Fruit fly (Drosophila melanogaster) whole organism, embryonic: Measurements from ENCODE around the gene alpha-Spec.

Experiments
- B-H2 ChIP-seq: fragments of 200-800 bp; sonication (Bioruptor generic); optimal IDR thresholded peaks from 2 replicates; lab custom pipeline; 2018; ENCODE audit warnings: missing biosample characterization, mild to moderate bottlenecking, missing genetic modification characterization
- CG14050 ChIP-seq: fragments of 200-800 bp; sonication (Bioruptor generic); IDR thresholded peaks from 3 replicates; pipeline ENCODE4 v1.3.6; 2022; ENCODE audit warnings: missing biosample characterization, missing genetic modification characterization
- CG15073 ChIP-seq: fragments of 200-800 bp; sonication (Bioruptor generic); optimal IDR thresholded peaks from 2 replicates; lab custom pipeline; 2016; ENCODE audit warnings: missing biosample characterization, missing genetic modification characterization
- CG16813 ChIP-seq: fragments of 200-800 bp; sonication (Bioruptor generic); IDR thresholded peaks from 3 replicates; pipeline ENCODE4 v1.3.6; 2022; ENCODE audit warnings: missing biosample characterization, missing genetic modification characterization; ENCODE audit not compliant: partially characterized antibody
- CG17359 ChIP-seq: fragments of 200-800 bp; sonication (Bioruptor generic); optimal IDR thresholded peaks from 3 replicates; lab custom pipeline; 2018; ENCODE audit warnings: missing biosample characterization, mild to moderate bottlenecking, missing genetic modification characterization, moderate library complexity
- CG17385 ChIP-seq: fragments of 200-800 bp; sonication (Bioruptor generic); optimal IDR thresholded peaks from 3 replicates; lab custom pipeline; 2018; ENCODE audit warnings: missing biosample characterization, mild to moderate bottlenecking, missing genetic modification characterization
- CG18599 ChIP-seq: fragments of 200-800 bp; sonication (Bioruptor generic); optimal IDR thresholded peaks from 3 replicates; lab custom pipeline; 2017; ENCODE audit warnings: missing biosample characterization, missing genetic modification characterization, mild to moderate bottlenecking, moderate library complexity, missing genetic modification reagents
- CG7357 ChIP-seq: fragments of 200-800 bp; sonication (Bioruptor generic); IDR thresholded peaks from 3 replicates; pipeline ENCODE4 v1.3.6; 2022; ENCODE audit warnings: missing biosample characterization, missing genetic modification characterization
- CG7839 ChIP-seq: fragments of 200-800 bp; sonication (Bioruptor generic); optimal IDR thresholded peaks from 3 replicates; lab custom pipeline; 2018; ENCODE audit warnings: missing biosample characterization, mild to moderate bottlenecking, missing genetic modification characterization, moderate library complexity
- CG8290 ChIP-seq, 3 experiments: fragments of 200-800 bp; sonication (Bioruptor generic); optimal IDR thresholded peaks; 2 replicates each; lab custom pipeline; 2016 to 2019; ENCODE audit warnings: missing biosample characterization in 3 of 3, missing genetic modification characterization in 3 of 3, mild to moderate bottlenecking in 2 of 3, moderate library complexity in 1 of 3
- CG9932 ChIP-seq: fragments of 200-800 bp; sonication (Bioruptor generic); IDR thresholded peaks from 2 replicates; pipeline ENCODE4 v1.3.6; 2022; ENCODE audit warnings: missing biosample characterization, missing genetic modification characterization
- HLH54F ChIP-seq: fragments of 200-800 bp; sonication (Bioruptor generic); optimal IDR thresholded peaks from 3 replicates; lab custom pipeline; 2016; ENCODE audit warnings: missing biosample characterization, missing genetic modification characterization
- Hmr ChIP-seq: fragments of 200-800 bp; sonication (Bioruptor generic); optimal IDR thresholded peaks from 3 replicates; lab custom pipeline; 2017; ENCODE audit warnings: mild to moderate bottlenecking, missing biosample characterization, missing genetic modification reagents, missing genetic modification characterization
- Hmx ChIP-seq: fragments of 200-800 bp; sonication (Bioruptor generic); optimal IDR thresholded peaks from 2 replicates; lab custom pipeline; 2016; ENCODE audit warnings: missing biosample characterization, missing genetic modification characterization
- Hr3 ChIP-seq: fragments of 200-800 bp; sonication (Bioruptor generic); optimal IDR thresholded peaks from 3 replicates; lab custom pipeline; 2016; ENCODE audit warnings: missing biosample characterization, missing genetic modification characterization
- MBD-R2 ChIP-seq: fragments of 200-800 bp; sonication (Bioruptor generic); IDR thresholded peaks from 2 replicates; pipeline ENCODE4 v1.3.6; 2022; ENCODE audit warnings: missing biosample characterization, missing genetic modification characterization
- NC2β ChIP-seq: fragments of 200-800 bp; sonication (Bioruptor generic); optimal IDR thresholded peaks from 2 replicates; lab custom pipeline; 2016; ENCODE audit warnings: missing biosample characterization, missing genetic modification characterization
- NfI ChIP-seq: fragments of 200-800 bp; sonication (Bioruptor generic); optimal IDR thresholded peaks from 3 replicates; lab custom pipeline; 2018; ENCODE audit warnings: missing biosample characterization, mild to moderate bottlenecking, missing genetic modification characterization, moderate library complexity
- Rfx ChIP-seq: fragments of 200-800 bp; sonication (Bioruptor generic); IDR thresholded peaks from 2 replicates; pipeline ENCODE4 v1.3.6; 2022; ENCODE audit warnings: missing biosample characterization, missing genetic modification characterization
- Scr ChIP-seq: fragments of 200-800 bp; sonication (Bioruptor generic); IDR thresholded peaks from 2 replicates; pipeline ENCODE4 v1.3.6; 2022; ENCODE audit warnings: missing biosample characterization, missing genetic modification characterization; ENCODE audit not compliant: partially characterized antibody
- Sox100B ChIP-seq: fragments of 200-800 bp; sonication (Bioruptor generic); optimal IDR thresholded peaks from 3 replicates; lab custom pipeline; 2018; ENCODE audit warnings: missing biosample characterization, mild to moderate bottlenecking, missing genetic modification characterization
- Xrp1 ChIP-seq: fragments of 200-800 bp; sonication (Bioruptor generic); IDR thresholded peaks from 2 replicates; pipeline ENCODE4 v1.3.6; 2022; ENCODE audit warnings: missing biosample characterization, missing genetic modification characterization
- abd-A ChIP-seq: fragments of 200-800 bp; sonication (Bioruptor generic); optimal IDR thresholded peaks from 3 replicates; lab custom pipeline; 2019; ENCODE audit warnings: missing biosample characterization, mild to moderate bottlenecking, missing genetic modification characterization, moderate library complexity
- ase ChIP-seq: fragments of 200-800 bp; sonication (Bioruptor generic); IDR thresholded peaks from 3 replicates; pipeline ENCODE4 v1.3.6; 2022; ENCODE audit warnings: missing biosample characterization, missing genetic modification characterization
- btn ChIP-seq: fragments of 200-800 bp; sonication (Bioruptor generic); optimal IDR thresholded peaks from 2 replicates; lab custom pipeline; 2016; ENCODE audit warnings: missing biosample characterization, missing genetic modification characterization
- cad ChIP-seq: fragments of >200 bp; optimal IDR thresholded peaks from 2 replicates; lab custom pipeline; 2017; ENCODE audit warnings: missing biosample characterization, missing genetic modification characterization
- cg ChIP-seq: fragments of 200-800 bp; sonication (Bioruptor generic); optimal IDR thresholded peaks from 3 replicates; lab custom pipeline; 2019; ENCODE audit warnings: missing biosample characterization, mild to moderate bottlenecking, missing genetic modification characterization, moderate library complexity
- ci ChIP-seq: fragments of 200-800 bp; sonication (Bioruptor generic); IDR thresholded peaks from 3 replicates; pipeline ENCODE4 v1.3.6; 2022; ENCODE audit warnings: missing biosample characterization, missing genetic modification characterization
- ewg ChIP-seq: fragments of 200-800 bp; sonication (Bioruptor generic); optimal IDR thresholded peaks from 3 replicates; lab custom pipeline; 2017; ENCODE audit warnings: mild to moderate bottlenecking, missing biosample characterization, missing genetic modification reagents, missing genetic modification characterization
- gcm ChIP-seq: fragments of 200-800 bp; sonication (Bioruptor generic); optimal IDR thresholded peaks from 2 replicates; lab custom pipeline; 2019; ENCODE audit warnings: missing biosample characterization, mild to moderate bottlenecking, missing genetic modification characterization, moderate library complexity
- lmd ChIP-seq: fragments of 200-800 bp; sonication (Bioruptor generic); IDR thresholded peaks from 2 replicates; pipeline ENCODE4 v1.3.6; 2022; ENCODE audit warnings: missing biosample characterization, missing genetic modification characterization
- mam ChIP-seq: fragments of 200-800 bp; sonication (Bioruptor generic); optimal IDR thresholded peaks from 3 replicates; lab custom pipeline; 2016; ENCODE audit warnings: missing biosample characterization, missing genetic modification characterization
- nmo ChIP-seq: fragments of 200-800 bp; sonication (Bioruptor generic); optimal IDR thresholded peaks from 2 replicates; lab custom pipeline; 2018; ENCODE audit warnings: missing biosample characterization, mild to moderate bottlenecking, missing genetic modification characterization, moderate library complexity
- phol ChIP-seq: fragments of 200-800 bp; sonication (Bioruptor generic); optimal IDR thresholded peaks from 3 replicates; lab custom pipeline; 2018; ENCODE audit warnings: missing biosample characterization, mild to moderate bottlenecking, missing genetic modification characterization, moderate library complexity
- prd ChIP-seq, 3 experiments: fragments of >200 bp in 2 of 3; fragments of 200-800 bp in 1 of 3; sonication (Bioruptor generic) in 1 of 3; optimal IDR thresholded peaks in 2 of 3; IDR thresholded peaks in 1 of 3; 2 replicates in 2 of 3; 3 replicates in 1 of 3; pipeline versions ENCODE4 v1.3.6 to Lab custom; 2017 to 2022; ENCODE audit warnings: missing biosample characterization in 1 of 3, missing genetic modification characterization in 1 of 3
- pzg ChIP-seq: fragments of 200-800 bp; sonication (Bioruptor generic); optimal IDR thresholded peaks from 3 replicates; lab custom pipeline; 2018; ENCODE audit warnings: missing biosample characterization, mild to moderate bottlenecking, missing genetic modification characterization, moderate library complexity
- row ChIP-seq: fragments of 200-800 bp; sonication (Bioruptor generic); IDR thresholded peaks from 3 replicates; pipeline ENCODE4 v1.3.6; 2022; ENCODE audit warnings: missing biosample characterization, missing genetic modification characterization
- seq ChIP-seq: fragments of 200-800 bp; sonication (Bioruptor generic); IDR thresholded peaks from 2 replicates; pipeline ENCODE4 v1.3.6; 2022; ENCODE audit warnings: missing biosample characterization, missing genetic modification characterization
- sim ChIP-seq: fragments of 200-800 bp; sonication (Bioruptor generic); IDR thresholded peaks from 2 replicates; pipeline ENCODE4 v1.3.6; 2022; ENCODE audit warnings: missing biosample characterization, missing genetic modification characterization
- tio ChIP-seq: fragments of 200-800 bp; sonication (Bioruptor generic); optimal IDR thresholded peaks from 2 replicates; lab custom pipeline; 2017; ENCODE audit warnings: missing biosample characterization, missing genetic modification characterization, inconsistent platforms
- unc-4 ChIP-seq: fragments of 200-800 bp; sonication (Bioruptor generic); IDR thresholded peaks from 2 replicates; pipeline ENCODE4 v1.3.6; 2022; ENCODE audit warnings: missing biosample characterization, missing genetic modification characterization; ENCODE audit not compliant: partially characterized antibody

Gene alpha-Spec

dm6 chr3L:1748218-1748617 is 46.9 kb downstream of the alpha-Spec start (continued):
- TF ChIP-seq HLH54F (GFP tag; lab: Kevin White, UChicago) = no peak
- TF ChIP-seq cad (GFP tag; lab: Kevin White, UChicago) = no peak
- TF ChIP-seq CG7839 (tag; lab: Kevin White, UChicago) = no peak
- no peak for TF ChIP-seq MBD-R2
- no peak for TF ChIP-seq cg (GFP tag; lab: Kevin White, UChicago)
- no peak for TF ChIP-seq sim (GFP tag; lab: Robert Waterston, UW)
- TF ChIP-seq Hmr (GFP tag; lab: Kevin White, UChicago) = peak; percentile 38
- peak; percentile 10 for TF ChIP-seq NfI (GFP tag; lab: Kevin White, UChicago)
- peak; percentile 70 for TF ChIP-seq seq
- TF ChIP-seq gcm (GFP tag; lab: Kevin White, UChicago) = no peak
- no peak for TF ChIP-seq CG17359 (tag; lab: Kevin White, UChicago)
- no peak for TF ChIP-seq prd (optimal IDR thresholded peaks at IDR 0.05; lab: Kevin White, UChicago)
- no peak for TF ChIP-seq prd (GFP tag; IDR thresholded peaks at IDR 0.05; lab: Robert Waterston, UW)
- no peak for TF ChIP-seq ase (GFP tag; lab: Robert Waterston, UW)
- TF ChIP-seq phol = no peak
- TF ChIP-seq Hmx = no peak
- no peak for TF ChIP-seq Xrp1 (GFP tag; lab: Robert Waterston, UW)
- TF ChIP-seq CG17385 (GFP tag; lab: Kevin White, UChicago) = no peak
- no peak for TF ChIP-seq CG7357 (GFP tag; lab: Robert Waterston, UW)
- TF ChIP-seq ci (GFP tag; lab: Robert Waterston, UW) = no peak
- 0 out of 2 replicates have a peak, but pooled peaks have one; percentile 14 for TF ChIP-seq unc-4
- peak; percentile 8 for TF ChIP-seq pzg (GFP tag; lab: Kevin White, UChicago)
- no peak for TF ChIP-seq CG16813
- TF ChIP-seq CG9932 (GFP tag; lab: Robert Waterston, UW) = peak; percentile 12; the same call in 1 of the 2 replicates
- TF ChIP-seq ewg (GFP tag; lab: Kevin White, UChicago) = peak; percentile 98
- TF ChIP-seq Hr3 (GFP tag; lab: Kevin White, UChicago) = no peak
- TF ChIP-seq B-H2 (GFP tag; lab: Kevin White, UChicago) = peak; percentile 2
- TF ChIP-seq abd-A = peak; percentile 27
- no peak for TF ChIP-seq NC2β (GFP tag; lab: Kevin White, UChicago)
- TF ChIP-seq tio (GFP tag; lab: Kevin White, UChicago) = no peak
- no peak for TF ChIP-seq nmo (GFP tag; lab: Kevin White, UChicago)
- TF ChIP-seq CG15073 = no peak
- peak; percentile 58 for TF ChIP-seq row (GFP tag; lab: Robert Waterston, UW)
- no peak for TF ChIP-seq CG8290 (GFP tag; optimal IDR thresholded peaks at IDR 0.05; lab: Kevin White, UChicago)
- peak in 1 of 2 experiments; percentile 46 for TF ChIP-seq CG8290 (tag; optimal IDR thresholded peaks at IDR 0.05; lab: Kevin White, UChicago)
- TF ChIP-seq CG14050 (GFP tag; lab: Robert Waterston, UW) = no peak
- no peak for TF ChIP-seq Sox100B (GFP tag; lab: Kevin White, UChicago)
- no peak for TF ChIP-seq btn
- TF ChIP-seq Rfx (GFP tag; lab: Robert Waterston, UW) = 0 out of 2 replicates have a peak, but pooled peaks have one; percentile 15
- TF ChIP-seq lmd = peak; percentile 27; the same call in 1 of the 2 replicates
- TF ChIP-seq Scr = no peak
- peak; percentile 14 for TF ChIP-seq CG18599
- TF ChIP-seq mam (GFP tag; lab: Kevin White, UChicago) = no peak
